Worm (Caenorhabditis elegans): ENCODE results near the gene gtap-1.

The gtap-1 gene

DNA sequence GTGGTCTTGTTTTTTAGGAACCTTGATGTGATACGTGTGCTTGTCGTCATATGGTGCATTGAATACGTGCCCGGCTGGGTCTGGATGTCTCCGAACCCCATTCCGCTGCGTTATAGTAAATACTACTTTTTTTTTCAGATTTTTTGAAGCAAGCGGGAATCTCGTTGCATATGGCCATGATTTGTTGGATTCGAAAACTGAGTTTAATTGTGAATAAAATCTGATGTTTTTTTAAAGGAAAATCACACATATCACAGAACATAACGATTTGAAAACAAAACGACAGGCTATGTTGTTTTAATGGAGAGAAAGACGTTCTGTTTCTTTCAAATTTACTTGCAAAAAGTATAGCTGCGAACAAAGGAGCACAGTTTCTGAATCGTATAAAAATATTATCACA is 12.4 kb upstream of the gtap-1 start, which contains the start of the genes ZK1248.17 and H41C03.3:
Gene ZK1248.17, minus strand, starts transcription at position 101 of the 400 bp plus-strand sequence.
Gene H41C03.3, plus strand, starts transcription at position 337 of the 400 bp plus-strand sequence.
- TF ChIP-seq sdz-12 (GFP tag; optimal IDR thresholded peaks at IDR 0.05) (no peak), lin-29 (GFP tag; IDR thresholded peaks at IDR 0.05) (no peak), ceh-28 (tag; optimal IDR thresholded peaks at IDR 0.05) (no peak), mes-2 (tag; optimal IDR thresholded peaks at IDR 0.05; ENCODE audit: poor library complexity, severe bottlenecking) (no peak), D1046.2 (GFP tag; IDR thresholded peaks at IDR 0.05) (no peak), F26F4.8 (GFP tag; conservative IDR thresholded peaks at IDR 0.05) (no peak)

DNA sequence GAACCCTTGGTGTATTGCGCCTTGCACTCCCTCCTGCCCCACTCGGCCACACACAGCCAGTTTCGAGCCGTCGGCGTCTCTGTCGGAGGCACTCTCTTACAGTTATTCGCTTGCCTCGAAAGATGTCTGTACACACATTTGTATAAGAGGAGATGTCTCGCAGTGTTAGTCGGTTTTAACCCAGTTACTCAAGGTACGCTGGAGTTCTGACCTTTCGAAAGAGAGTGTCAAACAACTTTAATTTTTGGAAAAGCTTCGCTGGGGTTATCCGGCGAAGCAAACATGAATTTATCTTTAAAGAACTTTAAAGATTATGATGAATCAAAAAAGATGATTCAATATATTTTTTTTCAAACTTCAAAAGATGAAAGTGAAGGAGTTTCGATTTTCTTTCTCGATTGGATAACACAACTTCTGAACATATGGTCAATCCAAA is 11.7 kb upstream of the gtap-1 start:
- TF ChIP-seq mes-2 (tag; optimal IDR thresholded peaks at IDR 0.05; ENCODE audit: poor library complexity, severe bottlenecking) (peak; percentile 96), Y5F2A.4 (GFP tag; optimal IDR thresholded peaks at IDR 0.05) (peak; percentile 88), fkh-10 (GFP tag; optimal IDR thresholded peaks at IDR 0.05) (peak; percentile 100), nhr-25 (tag; optimal IDR thresholded peaks at IDR 0.05; ENCODE audit: borderline replicate concordance, insufficient read depth) (peak; percentile 96), nhr-102 (tag; optimal IDR thresholded peaks at IDR 0.05) (peak; percentile 98), zfp-3 (GFP tag; conservative IDR thresholded peaks at IDR 0.05) (peak; percentile 96), mxl-3 (GFP tag; optimal IDR thresholded peaks at IDR 0.05) (peak; percentile 89), unc-62 (GFP tag; optimal IDR thresholded peaks at IDR 0.05 in 1 of 2) (peak; percentile 85 to 100), unc-62 (tag; optimal IDR thresholded peaks at IDR 0.05) (peak; percentile 50), ctbp-1 (GFP tag; IDR thresholded peaks at IDR 0.05) (peak; percentile 99), daf-19 (GFP tag; conservative IDR thresholded peaks at IDR 0.05) (peak; percentile 99), hif-1 (tag; optimal IDR thresholded peaks at IDR 0.05) (peak; percentile 88 to 94), madf-5 (GFP tag; IDR thresholded peaks at IDR 0.05) (peak; percentile 5 to 96; a peak in 3 of 4 replicates), nhr-10 (tag; optimal IDR thresholded peaks at IDR 0.05) (peak; percentile 93), dpl-1 (GFP tag; optimal IDR thresholded peaks at IDR 0.05) (peak; percentile 87), ceh-82 (tag; optimal IDR thresholded peaks at IDR 0.05) (peak; percentile 36), nhr-77 (tag; optimal IDR thresholded peaks at IDR 0.05) (peak; percentile 98), ama-1 (optimal IDR thresholded peaks at IDR 0.05) (peak; percentile 100), attf-4 (tag; optimal IDR thresholded peaks at IDR 0.05) (peak; percentile 48), nhr-6 (tag; optimal IDR thresholded peaks at IDR 0.05) (peak; percentile 96), F49E8.2 (tag; optimal IDR thresholded peaks at IDR 0.05; ENCODE audit: borderline replicate concordance) (peak; percentile 97), ceh-28 (tag; optimal IDR thresholded peaks at IDR 0.05) (peak; percentile 49), daf-8 (GFP tag; IDR thresholded peaks at IDR 0.05) (0 out of 2 replicates have a peak, but pooled peaks have one; percentile 20), ceh-62 (tag; optimal IDR thresholded peaks at IDR 0.05) (peak; percentile 44), gei-8 (GFP tag; optimal IDR thresholded peaks at IDR 0.05) (peak; percentile 94), hlh-11 (tag; optimal IDR thresholded peaks at IDR 0.05) (peak; percentile 99), ztf-7 (tag; optimal IDR thresholded peaks at IDR 0.05) (peak; percentile 91), nhr-237 (tag; optimal IDR thresholded peaks at IDR 0.05) (peak; percentile 70), zag-1 (tag; optimal IDR thresholded peaks at IDR 0.05) (peak; percentile 97), skn-1 (tag; optimal IDR thresholded peaks at IDR 0.05) (peak; percentile 55), spr-1 (tag; optimal IDR thresholded peaks at IDR 0.05) (peak; percentile 97), lin-1 (GFP tag; IDR thresholded peaks at IDR 0.05) (peak; percentile 95), sdz-12 (GFP tag; optimal IDR thresholded peaks at IDR 0.05) (peak; percentile 82), nhr-41 (GFP tag; IDR thresholded peaks at IDR 0.05) (peak; percentile 98), zfp-2 (tag; optimal IDR thresholded peaks at IDR 0.05) (peak; percentile 87), aha-1 (tag) (peak; percentile 100), nhr-42 (GFP tag; IDR thresholded peaks at IDR 0.05) (peak; percentile 97), F26F4.8 (GFP tag; conservative IDR thresholded peaks at IDR 0.05) (0 out of 2 replicates have a peak, but pooled peaks have one; percentile 34), lsy-2 (tag; optimal IDR thresholded peaks at IDR 0.05) (peak; percentile 94 to 97), F10B5.3 (tag; optimal IDR thresholded peaks at IDR 0.05) (peak; percentile 95), mep-1 (tag; optimal IDR thresholded peaks at IDR 0.05) (peak; percentile 99), unc-130 (GFP tag; optimal IDR thresholded peaks at IDR 0.05) (peak; percentile 93), daf-16 (GFP tag; optimal IDR thresholded peaks at IDR 0.05) (peak; percentile 89 to 97), daf-16 (tag; optimal IDR thresholded peaks at IDR 0.05) (peak; percentile 89), lin-15B (tag; optimal IDR thresholded peaks at IDR 0.05) (peak; percentile 63), lin-39 (tag; optimal IDR thresholded peaks at IDR 0.05) (peak; percentile 85), fos-1 (tag; optimal IDR thresholded peaks at IDR 0.05) (peak; percentile 97)
